Worm (Caenorhabditis elegans) whole organism, midembryonic: ENCODE data around the gene ttc-37.

Experiments used
- T22C8.4 ChIP-seq: fragments of 200-800 bp; sonication (Bioruptor generic); IDR thresholded peaks from 2 replicates; pipeline ENCODE4 v1.3.6; 2022; ENCODE audit warnings: missing genetic modification characterization, missing compliant biosample characterization
- cog-1 ChIP-seq: sonication (generic microtip); optimal IDR thresholded peaks from 2 replicates; lab custom pipeline; 2016; ENCODE audit warnings: missing genetic modification characterization, missing compliant biosample characterization
- flt-1 ChIP-seq: fragments of 200-800 bp; sonication (Bioruptor generic); IDR thresholded peaks from 2 replicates; pipeline ENCODE4 v1.3.6; 2022; ENCODE audit warnings: missing genetic modification characterization, missing compliant biosample characterization
- klf-2 ChIP-seq: fragments of 200-800 bp; sonication (Bioruptor generic); conservative IDR thresholded peaks from 2 replicates; pipeline ENCODE4 v1.3.6; 2022; ENCODE audit warnings: missing genetic modification reagents, missing genetic modification characterization, missing compliant biosample characterization
- med-1 ChIP-seq: sonication (generic microtip); optimal IDR thresholded peaks from 2 replicates; lab custom pipeline; 2017; ENCODE audit warnings: missing genetic modification characterization, mild to moderate bottlenecking, missing compliant biosample characterization, antibody characterized with exemption, missing genetic modification reagents; ENCODE audit not compliant: insufficient read depth
- ref-1 ChIP-seq: fragments of 200-800 bp; sonication (Bioruptor generic); conservative IDR thresholded peaks from 2 replicates; pipeline ENCODE4 v1.3.6; 2022; ENCODE audit warnings: missing genetic modification reagents, missing genetic modification characterization, missing compliant biosample characterization
- tab-1 ChIP-seq: fragments of 200-800 bp; sonication (Bioruptor generic); IDR thresholded peaks from 2 replicates; pipeline ENCODE4 v1.3.6; 2022; ENCODE audit warnings: missing genetic modification characterization, missing compliant biosample characterization
- ztf-23 ChIP-seq: fragments of 200-800 bp; sonication (Bioruptor generic); IDR thresholded peaks from 2 replicates; pipeline ENCODE4 v1.3.6; 2022; ENCODE audit warnings: missing genetic modification reagents, missing genetic modification characterization, missing compliant biosample characterization
- ztf-29 ChIP-seq: fragments of 200-800 bp; sonication (Bioruptor generic); IDR thresholded peaks from 2 replicates; pipeline ENCODE4 v1.3.6; 2022; ENCODE audit warnings: missing genetic modification reagents, missing genetic modification characterization, missing compliant biosample characterization

Gene ttc-37

DNA sequence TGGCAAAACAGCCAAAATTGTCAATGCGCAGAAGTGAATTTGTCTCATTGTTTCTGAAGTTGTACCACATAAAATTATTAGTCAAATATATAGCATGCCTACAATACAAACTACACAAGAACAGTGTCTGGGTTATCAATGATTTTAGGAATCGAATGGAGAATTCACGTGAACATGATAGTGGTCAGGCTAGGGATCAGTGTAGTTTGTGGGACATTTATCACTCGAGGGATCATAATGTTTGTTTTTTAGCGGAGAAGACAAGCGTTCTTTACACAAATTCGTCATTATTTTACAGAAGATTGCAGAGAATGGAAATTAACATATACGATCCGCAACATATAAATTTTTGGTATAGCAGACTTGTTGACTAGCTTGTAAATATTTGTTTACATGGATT, 27.1 kb upstream of the ttc-37 start, which contains the start of gene ugt-51:
ugt-51 (minus strand) TSS at position 101 of the 400 bp plus-strand sequence.
- no peak for TF ChIP-seq ztf-29 (GFP tag; lab: Robert Waterston, UW)
- no peak for TF ChIP-seq ref-1

DNA sequence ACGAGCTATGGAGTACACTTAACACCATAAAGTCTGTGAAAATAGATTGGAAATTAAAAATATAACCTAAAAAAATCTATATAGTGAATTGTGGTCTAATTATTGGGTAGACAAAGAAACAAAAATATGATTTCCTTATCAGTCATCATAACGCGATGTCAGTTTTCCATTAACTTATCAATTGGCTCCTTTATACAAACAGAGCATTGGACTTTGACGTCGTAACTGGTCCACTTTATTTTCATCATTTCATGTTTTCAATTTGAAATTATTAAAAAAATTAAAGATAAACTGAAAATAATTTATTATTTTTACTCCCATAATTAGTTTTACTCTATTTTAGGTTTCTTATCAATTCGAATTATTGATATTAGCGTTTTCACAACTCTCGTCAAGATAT, 26.2 kb upstream of the ttc-37 start:
- TF ChIP-seq tab-1 (GFP tag; lab: Robert Waterston, UW) (no peak), med-1 (no peak), cog-1 (tag; lab: Kevin White, UChicago) (no peak), flt-1 (GFP tag; lab: Robert Waterston, UW) (no peak), ztf-29 (GFP tag; lab: Robert Waterston, UW) (no peak), klf-2 (GFP tag; lab: Robert Waterston, UW) (no peak), T22C8.4 (GFP tag; lab: Robert Waterston, UW) (no peak), ztf-23 (GFP tag; lab: Robert Waterston, UW) (no peak), ref-1 (no peak)

DNA sequence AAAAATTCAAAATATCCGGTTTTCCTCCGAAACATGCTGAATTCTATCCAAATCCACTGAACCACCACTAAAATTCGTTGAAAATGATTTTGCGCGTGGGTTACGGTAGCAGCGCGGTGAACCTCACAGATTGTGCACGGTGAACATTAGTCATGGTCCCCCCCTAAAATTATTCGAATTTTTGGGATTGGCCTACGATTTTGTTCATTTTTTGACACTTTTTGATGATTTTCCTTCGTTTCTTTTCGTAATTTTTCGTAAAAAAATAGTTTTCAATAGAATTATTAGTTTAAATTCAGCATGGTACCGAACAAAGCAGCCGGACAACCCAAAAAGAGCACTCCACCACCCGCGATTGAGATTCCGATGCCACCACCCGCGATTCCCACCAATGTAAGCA, 22.7 kb upstream of the ttc-37 start, which contains the start of gene C03A7.2:
C03A7.2 (plus strand) TSS at position 301 of the 400 bp plus-strand sequence.
- TF ChIP-seq cog-1 (tag; lab: Kevin White, UChicago) (no peak), ztf-23 (GFP tag; lab: Robert Waterston, UW) (no peak), ref-1 (no peak), ztf-29 (GFP tag; lab: Robert Waterston, UW) (no peak), tab-1 (GFP tag; lab: Robert Waterston, UW) (no peak), med-1 (no peak), klf-2 (GFP tag; lab: Robert Waterston, UW) (no peak), flt-1 (GFP tag; lab: Robert Waterston, UW) (no peak), T22C8.4 (GFP tag; lab: Robert Waterston, UW) (no peak)

DNA sequence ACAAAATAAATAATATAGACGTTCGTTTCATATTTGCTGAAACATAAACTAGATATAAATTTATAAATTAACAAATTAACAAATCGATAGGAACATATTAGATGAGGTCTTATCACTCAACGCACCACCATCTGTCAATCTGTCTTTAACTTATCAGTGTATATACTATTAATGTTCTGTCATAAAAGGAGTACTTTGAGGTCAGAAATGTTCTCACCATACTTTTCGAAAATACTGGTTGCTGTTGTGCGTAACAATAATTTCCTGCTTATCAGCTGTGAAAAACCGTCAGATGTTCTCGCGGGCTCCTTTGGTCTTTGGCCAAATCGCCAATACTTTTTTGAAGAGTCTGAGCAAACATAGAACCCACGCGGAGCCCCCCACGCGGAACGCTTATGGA, 11.8 kb upstream of the ttc-37 start, which contains the start of gene C03A7.13:
C03A7.13 (minus strand) TSS at position 43 of the 400 bp plus-strand sequence.
- TF ChIP-seq med-1 = no peak
- TF ChIP-seq tab-1 (GFP tag; lab: Robert Waterston, UW) = no peak
- TF ChIP-seq klf-2 (GFP tag; lab: Robert Waterston, UW) = no peak
- no peak for TF ChIP-seq ref-1
- TF ChIP-seq T22C8.4 (GFP tag; lab: Robert Waterston, UW) = no peak
- no peak for TF ChIP-seq ztf-23 (GFP tag; lab: Robert Waterston, UW)
- TF ChIP-seq cog-1 (tag; lab: Kevin White, UChicago) = no peak
- no peak for TF ChIP-seq flt-1 (GFP tag; lab: Robert Waterston, UW)
- no peak for TF ChIP-seq ztf-29 (GFP tag; lab: Robert Waterston, UW)

DNA sequence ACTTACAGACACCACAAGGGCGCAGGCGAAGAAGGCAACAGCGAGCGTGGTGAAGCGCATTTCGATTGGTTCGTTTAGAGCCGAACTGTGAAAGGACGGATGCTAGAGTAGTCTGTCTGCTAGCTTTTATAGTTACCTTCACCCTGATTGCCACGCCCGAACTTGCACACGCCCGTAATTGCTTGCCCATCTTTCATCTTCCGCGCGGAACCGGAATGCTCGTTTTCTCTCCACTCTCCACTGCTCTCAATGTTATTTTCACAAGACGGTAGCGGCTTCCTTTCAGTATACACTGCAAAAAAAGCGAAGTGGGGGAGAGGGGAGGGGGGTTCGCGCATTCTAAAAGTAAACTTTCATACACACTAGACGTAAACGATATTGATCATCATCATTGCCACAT, 9.8 kb upstream of the ttc-37 start, which contains the start of gene abu-8:
abu-8 (minus strand) TSS at position 101 of the 400 bp plus-strand sequence.
- TF ChIP-seq ref-1 (no peak), klf-2 (GFP tag; lab: Robert Waterston, UW) (0 out of 2 replicates have a peak, but pooled peaks have one; percentile 18)

DNA sequence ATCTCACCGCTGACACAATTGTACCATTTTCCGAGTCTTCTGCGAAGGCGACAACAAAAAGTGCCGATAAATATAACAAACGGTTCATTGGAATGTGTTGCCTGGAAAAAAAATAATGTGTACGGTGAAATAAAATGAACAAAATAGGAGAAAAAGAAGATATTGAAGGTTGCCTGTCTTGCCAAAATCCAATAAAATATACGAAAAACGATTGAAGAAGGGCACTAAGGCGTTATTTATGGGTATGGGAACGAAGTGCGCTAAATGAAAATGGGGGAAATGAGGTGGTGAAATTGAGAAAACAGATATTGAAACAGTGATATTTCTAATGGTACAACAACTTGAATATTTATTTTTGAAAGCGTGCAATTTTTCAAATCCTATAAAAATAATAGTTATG, 6.0 kb upstream of the ttc-37 start, which contains the start of gene Y47A7.2:
Y47A7.2 (minus strand) TSS at position 101 of the 400 bp plus-strand sequence.
- TF ChIP-seq tab-1 (GFP tag; lab: Robert Waterston, UW) (no peak), klf-2 (GFP tag; lab: Robert Waterston, UW) (no peak), T22C8.4 (GFP tag; lab: Robert Waterston, UW) (no peak), ref-1 (no peak), ztf-23 (GFP tag; lab: Robert Waterston, UW) (no peak), flt-1 (GFP tag; lab: Robert Waterston, UW) (no peak), cog-1 (tag; lab: Kevin White, UChicago) (no peak), med-1 (no peak), ztf-29 (GFP tag; lab: Robert Waterston, UW) (no peak)

DNA sequence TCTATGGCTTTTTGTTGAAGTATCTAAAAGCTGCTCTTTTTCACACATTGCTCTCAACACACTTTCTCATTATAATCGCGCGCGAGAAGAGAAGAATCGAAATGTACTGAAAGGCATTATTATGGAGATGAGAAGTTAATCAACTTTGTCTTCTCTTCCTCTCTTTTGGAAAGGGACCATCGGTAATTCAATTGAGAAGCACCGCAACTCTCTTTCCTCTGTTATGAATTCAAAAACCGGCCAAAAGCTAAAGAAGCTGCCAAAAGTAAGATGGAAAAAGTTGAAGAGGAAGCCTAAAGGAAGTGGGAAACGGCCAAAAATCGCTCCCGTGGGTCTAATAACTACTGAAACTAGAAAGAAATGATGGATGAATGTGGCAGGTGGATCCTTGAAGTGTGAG, 4.1 kb upstream of the ttc-37 start:
- no peak for TF ChIP-seq med-1
- no peak for TF ChIP-seq T22C8.4 (GFP tag; lab: Robert Waterston, UW)
- TF ChIP-seq tab-1 (GFP tag; lab: Robert Waterston, UW) = no peak
- no peak for TF ChIP-seq ztf-29 (GFP tag; lab: Robert Waterston, UW)
- no peak for TF ChIP-seq cog-1 (tag; lab: Kevin White, UChicago)
- TF ChIP-seq flt-1 (GFP tag; lab: Robert Waterston, UW) = no peak
- TF ChIP-seq ref-1 = no peak
- no peak for TF ChIP-seq ztf-23 (GFP tag; lab: Robert Waterston, UW)
- TF ChIP-seq klf-2 (GFP tag; lab: Robert Waterston, UW) = no peak

DNA sequence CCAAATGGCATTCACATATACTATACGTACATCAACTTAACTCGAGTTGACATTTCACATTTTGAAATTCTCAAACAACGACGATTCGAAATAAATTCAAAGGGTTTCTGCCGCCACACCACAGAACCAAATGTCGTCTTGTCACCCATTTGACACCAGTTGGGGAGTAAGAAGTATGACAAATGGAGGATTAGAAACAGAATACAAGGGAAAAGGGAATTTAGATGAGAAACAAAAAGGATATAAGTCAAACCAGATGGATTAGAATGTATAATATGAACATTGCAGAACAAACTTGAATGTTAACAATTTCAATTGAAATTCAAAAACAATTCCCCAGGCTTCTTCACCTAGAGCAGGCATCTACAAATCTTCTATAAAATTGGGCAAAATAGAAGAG, 2.6 kb upstream of the ttc-37 start:
- TF ChIP-seq T22C8.4 (GFP tag; lab: Robert Waterston, UW) (no peak), tab-1 (GFP tag; lab: Robert Waterston, UW) (no peak), flt-1 (GFP tag; lab: Robert Waterston, UW) (no peak), cog-1 (tag; lab: Kevin White, UChicago) (no peak), ztf-23 (GFP tag; lab: Robert Waterston, UW) (no peak), klf-2 (GFP tag; lab: Robert Waterston, UW) (no peak), ref-1 (no peak), med-1 (no peak), ztf-29 (GFP tag; lab: Robert Waterston, UW) (no peak)

DNA sequence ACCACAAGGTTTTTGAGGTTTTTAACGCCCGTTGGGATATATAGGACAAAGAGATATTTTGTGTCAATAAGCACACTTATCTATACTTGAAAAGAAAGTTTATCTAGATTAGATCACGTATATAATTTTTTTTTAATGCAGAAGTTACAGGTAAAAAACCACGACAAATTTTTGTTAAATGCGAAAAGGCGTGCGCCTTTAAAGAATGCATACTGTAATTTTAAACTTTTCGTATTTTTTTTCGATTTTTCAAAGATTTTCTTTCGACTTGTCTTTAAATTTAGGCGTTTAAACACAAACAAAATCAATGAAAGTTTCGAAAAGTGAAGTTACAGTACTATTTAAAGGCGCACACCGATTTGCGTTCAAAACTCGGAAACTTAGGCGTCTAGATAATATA, 632 bp upstream of the ttc-37 start:
- TF ChIP-seq ref-1 = no peak
- no peak for TF ChIP-seq flt-1 (GFP tag; lab: Robert Waterston, UW)
- no peak for TF ChIP-seq tab-1 (GFP tag; lab: Robert Waterston, UW)
- TF ChIP-seq ztf-23 (GFP tag; lab: Robert Waterston, UW) = no peak
- no peak for TF ChIP-seq T22C8.4 (GFP tag; lab: Robert Waterston, UW)
- TF ChIP-seq klf-2 (GFP tag; lab: Robert Waterston, UW) = no peak
- TF ChIP-seq med-1 = no peak
- TF ChIP-seq cog-1 (tag; lab: Kevin White, UChicago) = no peak
- no peak for TF ChIP-seq ztf-29 (GFP tag; lab: Robert Waterston, UW)

DNA sequence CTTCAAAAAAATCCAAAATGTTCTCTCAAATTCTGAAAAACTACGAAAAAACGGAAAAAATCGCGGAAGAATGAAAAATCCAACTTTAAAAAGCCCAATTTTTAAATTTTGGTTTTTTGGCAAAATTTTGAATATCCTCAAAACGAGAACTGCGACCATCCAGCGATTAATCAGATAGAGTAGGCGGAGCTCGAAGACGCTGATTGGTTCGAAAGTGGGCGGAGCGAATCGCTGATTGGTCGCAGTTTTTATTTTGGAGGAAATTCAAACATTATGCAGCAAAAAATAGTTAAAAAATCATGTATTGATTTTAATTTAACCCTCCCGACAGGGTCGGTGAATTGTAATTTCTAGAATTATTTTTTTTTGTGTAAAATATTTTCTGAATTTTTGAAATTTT, 9.4 kb downstream of the ttc-37 start:
- no peak for TF ChIP-seq tab-1 (GFP tag; lab: Robert Waterston, UW)
- TF ChIP-seq klf-2 (GFP tag; lab: Robert Waterston, UW) = no peak
- TF ChIP-seq med-1 = no peak
- no peak for TF ChIP-seq T22C8.4 (GFP tag; lab: Robert Waterston, UW)
